Worm (Caenorhabditis elegans): Measurements from ENCODE around the gene Y57E12AL.2.

The Y57E12AL.2 gene

DNA sequence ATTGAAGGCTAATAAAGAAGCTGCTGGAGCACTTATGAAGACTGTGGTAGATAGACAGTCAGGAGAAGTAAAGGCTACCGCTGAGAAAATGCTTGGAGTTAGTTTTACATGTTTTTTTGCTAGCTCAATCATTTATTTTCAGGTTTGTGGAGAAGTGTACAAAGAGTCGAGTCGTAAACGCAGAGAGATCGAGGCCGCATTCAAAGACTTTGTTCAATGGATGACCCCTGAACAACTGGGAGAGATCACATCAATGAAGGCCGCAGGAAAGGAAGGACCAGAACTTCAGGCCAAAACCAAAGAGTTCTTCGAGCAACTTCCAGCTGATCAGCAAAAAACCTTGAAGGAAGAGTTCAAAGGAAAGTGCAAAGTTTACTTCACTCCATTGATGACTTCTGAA, 20.9 kb downstream of the Y57E12AL.2 start:
- no peak for TF ChIP-seq F13H6.1 (tag; optimal IDR thresholded peaks at IDR 0.05)
- no peak for TF ChIP-seq nhr-21 (tag; optimal IDR thresholded peaks at IDR 0.05)
- no peak for TF ChIP-seq sma-3 (GFP tag; optimal IDR thresholded peaks at IDR 0.05)
- no peak for TF ChIP-seq peb-1 (tag; optimal IDR thresholded peaks at IDR 0.05)
- TF ChIP-seq lsy-2 (tag; optimal IDR thresholded peaks at IDR 0.05), result no peak
- TF ChIP-seq sma-9 (GFP tag; optimal IDR thresholded peaks at IDR 0.05), result no peak
- no peak for TF ChIP-seq sma-9 (tag; optimal IDR thresholded peaks at IDR 0.05)
- no peak for TF ChIP-seq nhr-10 (tag; optimal IDR thresholded peaks at IDR 0.05)
- TF ChIP-seq ceh-16 (tag; optimal IDR thresholded peaks at IDR 0.05), result no peak

ce11 chrV:7079388-7079787, 21.5 kb downstream of the Y57E12AL.2 start:
- no peak for TF ChIP-seq nhr-21 (tag; optimal IDR thresholded peaks at IDR 0.05)
- TF ChIP-seq elt-3 (tag; optimal IDR thresholded peaks at IDR 0.05), result no peak
- TF ChIP-seq blmp-1 (tag; optimal IDR thresholded peaks at IDR 0.05; ENCODE audit: insufficient read depth), result no peak
- TF ChIP-seq lin-11 (tag; optimal IDR thresholded peaks at IDR 0.05), result no peak
- no peak for TF ChIP-seq nhr-10 (tag; optimal IDR thresholded peaks at IDR 0.05)
- TF ChIP-seq lin-39 (tag; optimal IDR thresholded peaks at IDR 0.05), result no peak
- TF ChIP-seq ztf-11 (tag; optimal IDR thresholded peaks at IDR 0.05), result no peak
- no peak for TF ChIP-seq nhr-23 (tag; optimal IDR thresholded peaks at IDR 0.05)
- TF ChIP-seq alr-1 (tag; optimal IDR thresholded peaks at IDR 0.05), result no peak
- no peak for TF ChIP-seq snpc-4 (tag; optimal IDR thresholded peaks at IDR 0.05)
- no peak for TF ChIP-seq nhr-6 (tag; optimal IDR thresholded peaks at IDR 0.05)
- no peak for TF ChIP-seq nhr-25 (tag; optimal IDR thresholded peaks at IDR 0.05)
- no peak for TF ChIP-seq zag-1 (tag; optimal IDR thresholded peaks at IDR 0.05)
- no peak for TF ChIP-seq F13H6.1 (tag; optimal IDR thresholded peaks at IDR 0.05)
- no peak for TF ChIP-seq dmd-4 (tag; optimal IDR thresholded peaks at IDR 0.05)
- no peak for TF ChIP-seq lin-13 (GFP tag; optimal IDR thresholded peaks at IDR 0.05)
- TF ChIP-seq unc-62 (GFP tag; optimal IDR thresholded peaks at IDR 0.05), result no peak
- TF ChIP-seq skn-1 (tag; optimal IDR thresholded peaks at IDR 0.05), result no peak

DNA sequence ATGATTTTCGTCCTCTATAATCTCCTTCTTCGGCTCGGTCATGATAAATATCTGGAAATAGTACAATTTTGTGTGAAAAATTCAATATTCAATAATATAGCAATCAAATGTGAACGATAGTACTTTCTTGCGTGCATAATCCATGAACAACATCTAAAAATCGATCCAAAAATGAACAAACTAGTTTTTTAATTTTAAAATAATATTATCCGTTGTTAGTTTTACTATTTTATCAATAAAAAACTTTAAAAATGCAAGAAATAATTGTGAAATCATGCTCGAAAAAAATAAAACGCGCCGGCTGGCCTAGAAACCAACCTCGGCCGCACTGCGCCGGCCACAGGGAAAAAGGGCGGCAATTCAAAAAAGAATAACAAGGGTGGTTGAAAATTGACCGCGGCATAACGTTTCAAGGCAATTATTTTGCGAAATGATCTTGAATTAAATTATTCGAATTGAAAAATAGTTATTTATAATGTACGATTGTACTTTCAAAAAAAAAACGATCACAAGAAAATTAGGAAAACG, 26.8 kb downstream of the Y57E12AL.2 start, which contains the start of gene mys-1:
Gene mys-1, minus strand, starts transcription at position 51 of the 528 bp plus-strand sequence.
- no peak for TF ChIP-seq R02D3.7 (tag; optimal IDR thresholded peaks at IDR 0.05)
- TF ChIP-seq crh-2 (tag; optimal IDR thresholded peaks at IDR 0.05), result peak; percentile 0
- no peak for TF ChIP-seq nhr-237 (tag; optimal IDR thresholded peaks at IDR 0.05)
- peak; percentile 94 for TF ChIP-seq gmeb-1 (tag; optimal IDR thresholded peaks at IDR 0.05)
- TF ChIP-seq nhr-6 (tag; optimal IDR thresholded peaks at IDR 0.05), result no peak
- TF ChIP-seq elt-3 (tag; optimal IDR thresholded peaks at IDR 0.05), result no peak
- no peak for TF ChIP-seq nhr-11 (tag; optimal IDR thresholded peaks at IDR 0.05)
- TF ChIP-seq nhr-21 (tag; optimal IDR thresholded peaks at IDR 0.05), result no peak
- TF ChIP-seq nhr-129 (tag; optimal IDR thresholded peaks at IDR 0.05), result no peak
- TF ChIP-seq ztf-1 (GFP tag; conservative IDR thresholded peaks at IDR 0.05), result no peak
- TF ChIP-seq zag-1 (tag; optimal IDR thresholded peaks at IDR 0.05), result no peak
- TF ChIP-seq peb-1 (tag; optimal IDR thresholded peaks at IDR 0.05), result no peak
- TF ChIP-seq fos-1 (tag; optimal IDR thresholded peaks at IDR 0.05), result peak; percentile 9
- TF ChIP-seq nhr-23 (tag; optimal IDR thresholded peaks at IDR 0.05), result no peak
- TF ChIP-seq unc-62 (GFP tag; optimal IDR thresholded peaks at IDR 0.05), result no peak
- no peak for TF ChIP-seq ceh-82 (tag; optimal IDR thresholded peaks at IDR 0.05)
- no peak for TF ChIP-seq nhr-10 (tag; optimal IDR thresholded peaks at IDR 0.05)
- TF ChIP-seq snpc-4 (tag; optimal IDR thresholded peaks at IDR 0.05), result no peak
- no peak for TF ChIP-seq ztf-11 (tag; optimal IDR thresholded peaks at IDR 0.05)
- TF ChIP-seq ZK546.5 (tag; optimal IDR thresholded peaks at IDR 0.05), result no peak
- peak; percentile 63 for TF ChIP-seq unc-55 (GFP tag; optimal IDR thresholded peaks at IDR 0.05)
- TF ChIP-seq alr-1 (tag; optimal IDR thresholded peaks at IDR 0.05), result no peak
- TF ChIP-seq nhr-25 (tag; optimal IDR thresholded peaks at IDR 0.05), result no peak
- peak; percentile 67 for TF ChIP-seq F13H6.1 (tag; optimal IDR thresholded peaks at IDR 0.05)
- no peak for TF ChIP-seq Y55F3AM.14 (GFP tag; optimal IDR thresholded peaks at IDR 0.05)
- peak; percentile 71 for TF ChIP-seq sma-3 (GFP tag; optimal IDR thresholded peaks at IDR 0.05)
- no peak for TF ChIP-seq lin-13 (GFP tag; optimal IDR thresholded peaks at IDR 0.05)
- no peak for TF ChIP-seq unc-39 (tag; optimal IDR thresholded peaks at IDR 0.05)
- no peak for TF ChIP-seq ceh-16 (tag; optimal IDR thresholded peaks at IDR 0.05)
- no peak for TF ChIP-seq C34F6.9 (tag; optimal IDR thresholded peaks at IDR 0.05)
- no peak for TF ChIP-seq ztf-4 (tag; optimal IDR thresholded peaks at IDR 0.05)
- TF ChIP-seq lin-39 (tag; optimal IDR thresholded peaks at IDR 0.05), result no peak
- TF ChIP-seq lin-11 (tag; optimal IDR thresholded peaks at IDR 0.05), result no peak
- no peak for TF ChIP-seq nhr-12 (tag; optimal IDR thresholded peaks at IDR 0.05)
- no peak for TF ChIP-seq dmd-4 (tag; optimal IDR thresholded peaks at IDR 0.05)
- TF ChIP-seq aly-2 (tag; optimal IDR thresholded peaks at IDR 0.05), result no peak
- TF ChIP-seq elt-1 (tag; optimal IDR thresholded peaks at IDR 0.05), result no peak
- TF ChIP-seq sma-9 (GFP tag; optimal IDR thresholded peaks at IDR 0.05), result peak; percentile 80
- TF ChIP-seq sma-9 (tag; optimal IDR thresholded peaks at IDR 0.05), result no peak
- no peak for TF ChIP-seq mdl-1 (tag; optimal IDR thresholded peaks at IDR 0.05)
- TF ChIP-seq lsy-2 (tag; optimal IDR thresholded peaks at IDR 0.05), result peak in 1 of 2 experiments; percentile 69
- no peak for TF ChIP-seq nhr-77 (tag; optimal IDR thresholded peaks at IDR 0.05)
- TF ChIP-seq skn-1 (tag; optimal IDR thresholded peaks at IDR 0.05), result no peak
- TF ChIP-seq ama-1 (optimal IDR thresholded peaks at IDR 0.05), result no peak
- TF ChIP-seq mbf-1 (tag; optimal IDR thresholded peaks at IDR 0.05), result no peak
- no peak for TF ChIP-seq egl-27 (tag; optimal IDR thresholded peaks at IDR 0.05)
